Worm (Caenorhabditis elegans): ENCODE results near the gene cpg-20.

The cpg-20 gene

ce11 chrIV:6051884-6052283 is 24.1 kb downstream of the cpg-20 start (continued):
- TF ChIP-seq pha-4 (GFP tag; IDR thresholded peaks at IDR 0.05) (no peak), pha-4 (tag; optimal IDR thresholded peaks at IDR 0.05) (peak; percentile 36), daf-16 (GFP tag; optimal IDR thresholded peaks at IDR 0.05) (no peak), daf-16 (tag; optimal IDR thresholded peaks at IDR 0.05) (peak; percentile 77), ZK546.5 (tag; optimal IDR thresholded peaks at IDR 0.05) (no peak), Y48G9A.11 (GFP tag; IDR thresholded peaks at IDR 0.05) (no peak), unc-62 (GFP tag; optimal IDR thresholded peaks at IDR 0.05 in 1 of 2) (no peak), unc-62 (tag; optimal IDR thresholded peaks at IDR 0.05) (no peak), ces-1 (GFP tag; optimal IDR thresholded peaks at IDR 0.05) (no peak)

ce11 chrIV:6049062-6049461 is 27.0 kb downstream of the cpg-20 start:
- no peak for TF ChIP-seq spr-1 (tag; optimal IDR thresholded peaks at IDR 0.05)
- TF ChIP-seq daf-19 (GFP tag; conservative IDR thresholded peaks at IDR 0.05) = no peak
- TF ChIP-seq F44E2.7 (GFP tag; IDR thresholded peaks at IDR 0.05) = no peak
- no peak for TF ChIP-seq Y48G9A.11 (GFP tag; IDR thresholded peaks at IDR 0.05)
- no peak for TF ChIP-seq fkh-10 (GFP tag; optimal IDR thresholded peaks at IDR 0.05)
- TF ChIP-seq ZK337.2 (GFP tag; IDR thresholded peaks at IDR 0.05) = no peak
- TF ChIP-seq php-3 (GFP tag; IDR thresholded peaks at IDR 0.05) = peak; percentile 22; the same call in 1 of the 2 replicates
- no peak for TF ChIP-seq spr-3 (GFP tag; optimal IDR thresholded peaks at IDR 0.05)
- TF ChIP-seq nhr-28 (tag; optimal IDR thresholded peaks at IDR 0.05) = peak; percentile 64
- no peak for TF ChIP-seq fos-1 (tag; optimal IDR thresholded peaks at IDR 0.05)
- TF ChIP-seq lir-3 (tag; optimal IDR thresholded peaks at IDR 0.05) = no peak
- no peak for TF ChIP-seq dmd-9 (GFP tag; IDR thresholded peaks at IDR 0.05)
- no peak for TF ChIP-seq gei-8 (GFP tag; optimal IDR thresholded peaks at IDR 0.05)
- no peak for TF ChIP-seq lin-39 (tag; optimal IDR thresholded peaks at IDR 0.05)
- TF ChIP-seq F49E8.2 (tag; optimal IDR thresholded peaks at IDR 0.05; ENCODE audit: borderline replicate concordance) = no peak
- TF ChIP-seq nhr-76 (tag; optimal IDR thresholded peaks at IDR 0.05) = no peak
- TF ChIP-seq dve-1 (tag; optimal IDR thresholded peaks at IDR 0.05; ENCODE audit: insufficient read depth) = no peak
- TF ChIP-seq T20F7.1 (GFP tag; optimal IDR thresholded peaks at IDR 0.05) = no peak
- TF ChIP-seq F26F4.8 (GFP tag; conservative IDR thresholded peaks at IDR 0.05) = no peak
- no peak for TF ChIP-seq aly-2 (tag; optimal IDR thresholded peaks at IDR 0.05)
- TF ChIP-seq ceh-28 (tag; optimal IDR thresholded peaks at IDR 0.05) = no peak
- no peak for TF ChIP-seq Y75B8A.6 (GFP tag; IDR thresholded peaks at IDR 0.05)
- no peak for TF ChIP-seq ama-1 (optimal IDR thresholded peaks at IDR 0.05)
- TF ChIP-seq pha-4 (GFP tag; IDR thresholded peaks at IDR 0.05) = no peak
- no peak for TF ChIP-seq pha-4 (tag; optimal IDR thresholded peaks at IDR 0.05)
- TF ChIP-seq arid-1 (GFP tag; conservative IDR thresholded peaks at IDR 0.05) = no peak
- TF ChIP-seq daf-16 (GFP tag; optimal IDR thresholded peaks at IDR 0.05) = no peak
- peak; percentile 23 for TF ChIP-seq daf-16 (tag; optimal IDR thresholded peaks at IDR 0.05)
- TF ChIP-seq snpc-4 (tag; optimal IDR thresholded peaks at IDR 0.05) = no peak
- TF ChIP-seq nhr-42 (GFP tag; IDR thresholded peaks at IDR 0.05) = no peak
- TF ChIP-seq ztf-7 (tag; optimal IDR thresholded peaks at IDR 0.05) = no peak
- no peak for TF ChIP-seq ceh-82 (tag; optimal IDR thresholded peaks at IDR 0.05)
- peak; percentile 11; the same call in 1 of the 2 replicates for TF ChIP-seq dmd-6 (GFP tag; IDR thresholded peaks at IDR 0.05)
- TF ChIP-seq zag-1 (tag; optimal IDR thresholded peaks at IDR 0.05) = no peak
- no peak for TF ChIP-seq duxl-1 (tag; optimal IDR thresholded peaks at IDR 0.05; ENCODE audit: poor library complexity)
- no peak for TF ChIP-seq cey-2 (tag; optimal IDR thresholded peaks at IDR 0.05; ENCODE audit: borderline replicate concordance, insufficient read depth)
- TF ChIP-seq pqm-1 (tag; optimal IDR thresholded peaks at IDR 0.05) = peak; percentile 16
- no peak for TF ChIP-seq aha-1 (tag)
- no peak for TF ChIP-seq snpc-1.2 (GFP tag; IDR thresholded peaks at IDR 0.05)
- no peak for TF ChIP-seq mdt-29 (GFP tag; IDR thresholded peaks at IDR 0.05)
